3 fruit fly cellular contexts compared by ENCODE assay signal in genomic region chr2L:521001-521827, dm6.
TF ChIP-seq lines count a peak whose summit lies in the region.

No protein-coding gene starts in this region.

- TF ChIP-seq CTCF in whole organism, embryonic (GFP tag; optimal IDR thresholded peaks at IDR 0.05; lab: Kevin White, UChicago): no peak

TF ChIP-seq in whole organism, adult, 20 proteins besides CTCF, POLR2A, EP300 and RAD21:
- no peak for TF ChIP-seq Hr96 (GFP tag; optimal IDR thresholded peaks at IDR 0.05; lab: Kevin White, UChicago)
- peak; percentile 55 for TF ChIP-seq tj (GFP tag; optimal IDR thresholded peaks at IDR 0.05; lab: Kevin White, UChicago)

TF ChIP-seq in whole organism, embryonic, 481 proteins besides CTCF, POLR2A, EP300 and RAD21 (continues in another document):
- TF ChIP-seq CG6683 (GFP tag; optimal IDR thresholded peaks at IDR 0.05; lab: Kevin White, UChicago): no peak
- TF ChIP-seq org-1 (GFP tag; optimal IDR thresholded peaks at IDR 0.05; lab: Kevin White, UChicago): no peak
- TF ChIP-seq Sox102F (GFP tag; optimal IDR thresholded peaks at IDR 0.05; lab: Kevin White, UChicago): peak; percentile 10
- TF ChIP-seq CG11456 (GFP tag; IDR thresholded peaks at IDR 0.05; lab: Robert Waterston, UW): no peak
- TF ChIP-seq NC2α (GFP tag; optimal IDR thresholded peaks at IDR 0.05; lab: Kevin White, UChicago): no peak
- 0 out of 2 replicates have a peak, but pooled peaks have one; percentile 8 for TF ChIP-seq Ptx1 (GFP tag; IDR thresholded peaks at IDR 0.05; lab: Robert Waterston, UW)
- no peak for TF ChIP-seq nom (GFP tag; optimal IDR thresholded peaks at IDR 0.05; lab: Kevin White, UChicago)
- no peak for TF ChIP-seq btn (GFP tag; optimal IDR thresholded peaks at IDR 0.05; lab: Kevin White, UChicago)
- 0 out of 3 replicates have a peak, but pooled peaks have one; percentile 16 for TF ChIP-seq knrl (GFP tag; IDR thresholded peaks at IDR 0.05; lab: Robert Waterston, UW; ENCODE audit: partially characterized antibody)
- TF ChIP-seq CG9437 (GFP tag; optimal IDR thresholded peaks at IDR 0.05; lab: Kevin White, UChicago): no peak
- TF ChIP-seq seq (GFP tag; IDR thresholded peaks at IDR 0.05; lab: Robert Waterston, UW): no peak
- TF ChIP-seq twi (tag; optimal IDR thresholded peaks at IDR 0.05; lab: Kevin White, UChicago): no peak
- no peak for TF ChIP-seq Camta (GFP tag; optimal IDR thresholded peaks at IDR 0.05; lab: Kevin White, UChicago)
- TF ChIP-seq ranshi (GFP tag; IDR thresholded peaks at IDR 0.05; lab: Robert Waterston, UW): no peak
- TF ChIP-seq exex (tag; optimal IDR thresholded peaks at IDR 0.05; lab: Kevin White, UChicago): no peak
- 0 out of 3 replicates have a peak, but pooled peaks have one; percentile 5 for TF ChIP-seq sr (GFP tag; IDR thresholded peaks at IDR 0.05; lab: Robert Waterston, UW)
- TF ChIP-seq Bgb (GFP tag; IDR thresholded peaks at IDR 0.05; lab: Robert Waterston, UW; ENCODE audit: partially characterized antibody): no peak
- no peak for TF ChIP-seq pan (optimal IDR thresholded peaks at IDR 0.05; lab: Kevin White, UChicago)
- TF ChIP-seq pan (GFP tag; optimal IDR thresholded peaks at IDR 0.05 in 1 of 2, IDR thresholded peaks at IDR 0.05 in 1 of 2): no peak
- TF ChIP-seq sim (GFP tag; IDR thresholded peaks at IDR 0.05; lab: Robert Waterston, UW): no peak
- TF ChIP-seq CG2199 (GFP tag; IDR thresholded peaks at IDR 0.05; lab: Robert Waterston, UW): no peak; the same call in 2 of the 3 replicates
- TF ChIP-seq onecut (GFP tag; IDR thresholded peaks at IDR 0.05; lab: Robert Waterston, UW): no peak
- TF ChIP-seq CG8924 (tag; optimal IDR thresholded peaks at IDR 0.05; lab: Kevin White, UChicago): peak; percentile 24
- no peak for TF ChIP-seq toy (GFP tag; IDR thresholded peaks at IDR 0.05; lab: Robert Waterston, UW)
- TF ChIP-seq cg (GFP tag; optimal IDR thresholded peaks at IDR 0.05; lab: Kevin White, UChicago): peak; percentile 65
- no peak for TF ChIP-seq Mad (GFP tag; optimal IDR thresholded peaks at IDR 0.05; lab: Kevin White, UChicago)
- peak; percentile 55 for TF ChIP-seq kni (GFP tag; optimal IDR thresholded peaks at IDR 0.05; lab: Kevin White, UChicago)
- TF ChIP-seq CG1647 (GFP tag; optimal IDR thresholded peaks at IDR 0.05; lab: Kevin White, UChicago): no peak
- TF ChIP-seq CG3847 (GFP tag; IDR thresholded peaks at IDR 0.05; lab: Robert Waterston, UW): no peak; the same call in 1 of the 2 replicates
- no peak for TF ChIP-seq CG3065 (GFP tag; optimal IDR thresholded peaks at IDR 0.05; lab: Kevin White, UChicago)
- no peak for TF ChIP-seq mam (GFP tag; optimal IDR thresholded peaks at IDR 0.05; lab: Kevin White, UChicago)
- TF ChIP-seq CG7357 (GFP tag; IDR thresholded peaks at IDR 0.05; lab: Robert Waterston, UW): no peak
- no peak for TF ChIP-seq NK7.1 (GFP tag; optimal IDR thresholded peaks at IDR 0.05; lab: Kevin White, UChicago)
- no peak for TF ChIP-seq gcm (GFP tag; optimal IDR thresholded peaks at IDR 0.05; lab: Kevin White, UChicago)
- peak; percentile 55 for TF ChIP-seq sens (GFP tag; lab: Kevin White, UChicago)
- no peak for TF ChIP-seq CG16813 (GFP tag; IDR thresholded peaks at IDR 0.05; lab: Robert Waterston, UW; ENCODE audit: partially characterized antibody)
- no peak for TF ChIP-seq CG7556 (GFP tag; optimal IDR thresholded peaks at IDR 0.05; lab: Kevin White, UChicago)
- TF ChIP-seq ERR (GFP tag; optimal IDR thresholded peaks at IDR 0.05; lab: Kevin White, UChicago): no peak
- no peak for TF ChIP-seq Neu2 (GFP tag; optimal IDR thresholded peaks at IDR 0.05; lab: Kevin White, UChicago; ENCODE audit: borderline replicate concordance)
- no peak for TF ChIP-seq az2 (GFP tag; optimal IDR thresholded peaks at IDR 0.05; lab: Kevin White, UChicago)
- peak; percentile 94 for TF ChIP-seq sqz (GFP tag; optimal IDR thresholded peaks at IDR 0.05; lab: Kevin White, UChicago)
- TF ChIP-seq abd-A (tag; optimal IDR thresholded peaks at IDR 0.05; lab: Kevin White, UChicago): peak; percentile 63
- no peak for TF ChIP-seq cad (GFP tag; optimal IDR thresholded peaks at IDR 0.05; lab: Kevin White, UChicago)
- no peak for TF ChIP-seq B-H1 (GFP tag; IDR thresholded peaks at IDR 0.05; lab: Robert Waterston, UW)
- no peak for TF ChIP-seq Six4 (GFP tag; optimal IDR thresholded peaks at IDR 0.05; lab: Kevin White, UChicago)

TF ChIP-seq in whole organism, prepupa, 60 proteins besides CTCF, POLR2A, EP300 and RAD21:
- no peak for TF ChIP-seq Smox (GFP tag; optimal IDR thresholded peaks at IDR 0.05; lab: Kevin White, UChicago)
- TF ChIP-seq CG7368 (GFP tag; optimal IDR thresholded peaks at IDR 0.05; lab: Kevin White, UChicago): no peak
- 0 out of 3 replicates have a peak, but pooled peaks have one; percentile 2 for TF ChIP-seq CG6163 (GFP tag; IDR thresholded peaks at IDR 0.05; lab: Robert Waterston, UW)
- no peak for TF ChIP-seq CG11902 (GFP tag; optimal IDR thresholded peaks at IDR 0.05; lab: Kevin White, UChicago)
- TF ChIP-seq eg (GFP tag; IDR thresholded peaks at IDR 0.05; lab: Robert Waterston, UW): no peak
- peak; percentile 78 for TF ChIP-seq svp (GFP tag; lab: Kevin White, UChicago)
- peak; percentile 62 for TF ChIP-seq Eip78C (GFP tag; lab: Kevin White, UChicago)
- peak; percentile 54 for TF ChIP-seq dsx (GFP tag; optimal IDR thresholded peaks at IDR 0.05; lab: Kevin White, UChicago; ENCODE audit: poor library complexity, severe bottlenecking)
